Fruit fly (Drosophila melanogaster) whole organism, larva: ENCODE data around the gene cnir.

Experiments
- noc ChIP-seq: fragments of 200-800 bp; sonication (Bioruptor generic); optimal IDR thresholded peaks from 3 replicates; lab custom pipeline; 2019; ENCODE audit warnings: missing biosample characterization, mild to moderate bottlenecking, missing genetic modification characterization, moderate library complexity

Gene cnir

dm6 chr2L:3039774-3040173, at the start of gene cnir, which contains the start of gene CG17221:
Gene cnir (minus strand): TSS chr2L:3039812.
Gene CG17221 (plus strand): TSS chr2L:3039976.
- TF ChIP-seq noc (tag; lab: Kevin White, UChicago) = peak; percentile 71

dm6 chr2L:3088238-3088874, 48.7 kb upstream of the cnir start:
- TF ChIP-seq noc (tag; lab: Kevin White, UChicago) = no peak

- TF ChIP-seq noc (tag; lab: Kevin White, UChicago) = peak; percentile 72
Measured at dm6 chr2L:3086290-3086876, 46.8 kb upstream of the cnir start.

- no peak for TF ChIP-seq noc (tag; lab: Kevin White, UChicago)
Measured at dm6 chr2L:3083510-3083909, 43.9 kb upstream of the cnir start.

dm6 chr2L:3082895-3083294, 43.3 kb upstream of the cnir start:
- TF ChIP-seq noc (tag; lab: Kevin White, UChicago) = no peak

dm6 chr2L:3078741-3079140, 39.1 kb upstream of the cnir start:
- no peak for TF ChIP-seq noc (tag; lab: Kevin White, UChicago)

- no peak for TF ChIP-seq noc (tag; lab: Kevin White, UChicago)
Measured at dm6 chr2L:3059624-3059919, 20.0 kb upstream of the cnir start.

- TF ChIP-seq noc (tag; lab: Kevin White, UChicago) = peak; percentile 63
Measured at dm6 chr2L:3058772-3059623, 19.4 kb upstream of the cnir start.

- TF ChIP-seq noc (tag; lab: Kevin White, UChicago) = peak; percentile 79
Measured at dm6 chr2L:3057951-3058771, 18.5 kb upstream of the cnir start.

- peak; percentile 25 for TF ChIP-seq noc (tag; lab: Kevin White, UChicago)
Measured at dm6 chr2L:3056448-3056790, 16.8 kb upstream of the cnir start, which contains the start of gene FASN1. Gene FASN1 (plus strand): TSS chr2L:3056598.

- peak; percentile 80 for TF ChIP-seq noc (tag; lab: Kevin White, UChicago)
Measured at dm6 chr2L:3055710-3056447, 16.3 kb upstream of the cnir start.

dm6 chr2L:3044660-3045504, 5.3 kb upstream of the cnir start:
- no peak for TF ChIP-seq noc (tag; lab: Kevin White, UChicago)

dm6 chr2L:3043647-3044046, 4.0 kb upstream of the cnir start, which contains the start of gene FASN2:
Gene FASN2 (plus strand): TSS chr2L:3043947.
- no peak for TF ChIP-seq noc (tag; lab: Kevin White, UChicago)
